Worm (Caenorhabditis elegans) whole organism, midembryonic: ENCODE measurements around the gene Y43F8C.6.

Experiments used
- T22C8.4 ChIP-seq: fragments of 200-800 bp; sonication (Bioruptor generic); IDR thresholded peaks from 2 replicates; pipeline ENCODE4 v1.3.6; 2022; ENCODE audit warnings: missing genetic modification characterization, missing compliant biosample characterization
- flt-1 ChIP-seq: fragments of 200-800 bp; sonication (Bioruptor generic); IDR thresholded peaks from 2 replicates; pipeline ENCODE4 v1.3.6; 2022; ENCODE audit warnings: missing genetic modification characterization, missing compliant biosample characterization
- klf-2 ChIP-seq: fragments of 200-800 bp; sonication (Bioruptor generic); conservative IDR thresholded peaks from 2 replicates; pipeline ENCODE4 v1.3.6; 2022; ENCODE audit warnings: missing genetic modification reagents, missing genetic modification characterization, missing compliant biosample characterization
- med-1 ChIP-seq: sonication (generic microtip); optimal IDR thresholded peaks from 2 replicates; lab custom pipeline; 2017; ENCODE audit warnings: missing genetic modification characterization, mild to moderate bottlenecking, missing compliant biosample characterization, antibody characterized with exemption, missing genetic modification reagents; ENCODE audit not compliant: insufficient read depth
- tab-1 ChIP-seq: fragments of 200-800 bp; sonication (Bioruptor generic); IDR thresholded peaks from 2 replicates; pipeline ENCODE4 v1.3.6; 2022; ENCODE audit warnings: missing genetic modification characterization, missing compliant biosample characterization
- ztf-29 ChIP-seq: fragments of 200-800 bp; sonication (Bioruptor generic); IDR thresholded peaks from 2 replicates; pipeline ENCODE4 v1.3.6; 2022; ENCODE audit warnings: missing genetic modification reagents, missing genetic modification characterization, missing compliant biosample characterization

DNA sequence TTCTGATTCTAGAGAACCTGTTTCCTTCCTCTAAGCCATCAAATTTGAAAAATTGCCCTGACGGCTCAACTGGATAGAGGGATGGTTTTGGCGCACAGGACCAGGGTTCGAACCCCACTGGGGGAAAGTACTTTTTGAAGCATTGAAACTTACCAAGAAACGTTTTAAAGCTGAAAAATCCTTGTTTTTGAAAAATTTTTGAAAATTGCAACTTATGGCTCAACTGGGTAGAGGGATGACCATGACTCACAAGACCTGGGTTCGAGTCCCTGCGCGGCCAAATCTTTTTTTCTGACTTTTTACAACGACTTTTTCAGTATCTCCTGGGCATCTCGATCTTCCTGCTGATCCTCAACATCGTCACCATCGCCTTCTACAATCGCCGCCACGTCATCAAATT is 30.2 kb upstream of the Y43F8C.6 start:
- TF ChIP-seq T22C8.4 (no peak), tab-1 (GFP tag; lab: Robert Waterston, UW) (no peak), ztf-29 (GFP tag; lab: Robert Waterston, UW) (no peak), med-1 (GFP tag; lab: Kevin White, UChicago) (no peak), flt-1 (GFP tag; lab: Robert Waterston, UW) (no peak), klf-2 (no peak)
